Worm (Caenorhabditis elegans) whole organism, midembryonic: ENCODE results near the gene C10A4.10.

Experiments used
- T22C8.4 ChIP-seq: fragments of 200-800 bp; sonication (Bioruptor generic); IDR thresholded peaks from 2 replicates; pipeline ENCODE4 v1.3.6; 2022; ENCODE audit warnings: missing genetic modification characterization, missing compliant biosample characterization
- cog-1 ChIP-seq: sonication (generic microtip); optimal IDR thresholded peaks from 2 replicates; lab custom pipeline; 2016; ENCODE audit warnings: missing genetic modification characterization, missing compliant biosample characterization
- flt-1 ChIP-seq: fragments of 200-800 bp; sonication (Bioruptor generic); IDR thresholded peaks from 2 replicates; pipeline ENCODE4 v1.3.6; 2022; ENCODE audit warnings: missing genetic modification characterization, missing compliant biosample characterization
- klf-2 ChIP-seq: fragments of 200-800 bp; sonication (Bioruptor generic); conservative IDR thresholded peaks from 2 replicates; pipeline ENCODE4 v1.3.6; 2022; ENCODE audit warnings: missing genetic modification reagents, missing genetic modification characterization, missing compliant biosample characterization
- med-1 ChIP-seq: sonication (generic microtip); optimal IDR thresholded peaks from 2 replicates; lab custom pipeline; 2017; ENCODE audit warnings: missing genetic modification characterization, mild to moderate bottlenecking, missing compliant biosample characterization, antibody characterized with exemption, missing genetic modification reagents; ENCODE audit not compliant: insufficient read depth
- ref-1 ChIP-seq: fragments of 200-800 bp; sonication (Bioruptor generic); conservative IDR thresholded peaks from 2 replicates; pipeline ENCODE4 v1.3.6; 2022; ENCODE audit warnings: missing genetic modification reagents, missing genetic modification characterization, missing compliant biosample characterization
- tab-1 ChIP-seq: fragments of 200-800 bp; sonication (Bioruptor generic); IDR thresholded peaks from 2 replicates; pipeline ENCODE4 v1.3.6; 2022; ENCODE audit warnings: missing genetic modification characterization, missing compliant biosample characterization
- ztf-23 ChIP-seq: fragments of 200-800 bp; sonication (Bioruptor generic); IDR thresholded peaks from 2 replicates; pipeline ENCODE4 v1.3.6; 2022; ENCODE audit warnings: missing genetic modification reagents, missing genetic modification characterization, missing compliant biosample characterization
- ztf-29 ChIP-seq: fragments of 200-800 bp; sonication (Bioruptor generic); IDR thresholded peaks from 2 replicates; pipeline ENCODE4 v1.3.6; 2022; ENCODE audit warnings: missing genetic modification reagents, missing genetic modification characterization, missing compliant biosample characterization

Gene C10A4.10

DNA sequence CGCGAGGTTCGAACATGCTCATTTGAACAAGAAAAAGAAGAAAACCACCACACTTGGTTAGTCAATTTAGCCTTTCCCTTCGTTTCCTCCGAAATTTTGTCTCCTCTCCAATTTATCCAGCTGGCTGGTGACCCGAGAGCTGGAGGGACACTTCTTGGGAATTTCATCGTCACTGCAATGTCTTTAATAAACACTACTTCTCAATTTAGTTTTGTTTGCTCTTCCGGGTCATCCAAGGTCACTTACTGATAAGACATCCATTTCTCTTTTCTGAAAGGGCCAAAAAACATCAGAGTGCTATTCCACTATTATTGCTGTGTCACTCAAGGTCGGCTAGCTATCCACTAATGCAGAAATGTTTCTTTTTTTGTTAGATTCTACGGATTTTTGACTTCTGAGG, 6.7 kb downstream of the C10A4.10 start, which contains the start of gene C10A4.3:
C10A4.3 (plus strand) TSS at position 301 of the 400 bp plus-strand sequence.
- TF ChIP-seq cog-1 (no peak), T22C8.4 (GFP tag; lab: Robert Waterston, UW) (no peak), med-1 (GFP tag; lab: Kevin White, UChicago) (no peak), ztf-29 (GFP tag; lab: Robert Waterston, UW) (no peak), ztf-23 (GFP tag; lab: Robert Waterston, UW) (no peak), klf-2 (no peak), tab-1 (no peak), ref-1 (GFP tag; lab: Robert Waterston, UW) (no peak), flt-1 (no peak)

DNA sequence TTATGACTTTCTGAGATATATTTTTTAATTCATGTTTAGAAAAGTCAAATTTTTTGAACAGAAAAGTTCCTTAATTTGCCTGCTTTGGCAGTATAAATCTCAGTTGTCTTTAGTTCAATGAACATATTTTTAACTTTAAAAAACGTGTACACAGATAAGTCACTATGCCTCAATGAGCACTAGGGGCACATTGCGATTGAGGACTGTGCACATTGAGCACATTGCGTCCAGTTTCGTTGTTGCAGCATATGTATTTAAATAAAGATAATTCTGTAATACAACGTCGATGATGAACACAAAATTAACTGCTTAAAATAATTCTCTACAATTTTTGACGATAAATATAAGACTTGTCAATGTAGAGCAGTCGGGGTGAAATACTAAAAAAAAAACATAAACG, 9.1 kb downstream of the C10A4.10 start:
- TF ChIP-seq klf-2 (no peak), tab-1 (no peak), cog-1 (no peak), ztf-29 (GFP tag; lab: Robert Waterston, UW) (no peak)

DNA sequence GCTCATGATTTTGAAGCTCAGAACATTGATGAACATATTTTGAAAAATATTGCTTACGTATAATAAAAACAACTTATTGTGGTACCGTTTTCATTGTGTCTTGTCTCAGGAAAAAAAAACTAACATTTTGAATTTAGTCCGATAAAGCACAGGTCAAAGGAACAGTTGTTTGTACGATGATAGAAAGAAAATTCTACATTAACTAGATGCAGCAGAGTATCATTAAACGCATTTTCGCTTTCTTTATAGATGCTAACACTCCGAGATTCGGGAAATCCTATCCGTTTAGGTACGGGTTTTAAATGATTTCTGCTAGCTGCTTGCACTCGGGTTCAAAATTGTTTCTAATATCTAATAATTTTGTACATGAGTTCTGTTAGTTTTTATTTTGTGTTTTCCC, 10.3 kb downstream of the C10A4.10 start:
- TF ChIP-seq ztf-29 (GFP tag; lab: Robert Waterston, UW), result no peak
- no peak for TF ChIP-seq med-1 (GFP tag; lab: Kevin White, UChicago)
- TF ChIP-seq ref-1 (GFP tag; lab: Robert Waterston, UW), result no peak
- TF ChIP-seq T22C8.4 (GFP tag; lab: Robert Waterston, UW), result no peak
- TF ChIP-seq klf-2, result no peak
- TF ChIP-seq tab-1, result no peak
- no peak for TF ChIP-seq cog-1
- no peak for TF ChIP-seq flt-1
- TF ChIP-seq ztf-23 (GFP tag; lab: Robert Waterston, UW), result no peak

DNA sequence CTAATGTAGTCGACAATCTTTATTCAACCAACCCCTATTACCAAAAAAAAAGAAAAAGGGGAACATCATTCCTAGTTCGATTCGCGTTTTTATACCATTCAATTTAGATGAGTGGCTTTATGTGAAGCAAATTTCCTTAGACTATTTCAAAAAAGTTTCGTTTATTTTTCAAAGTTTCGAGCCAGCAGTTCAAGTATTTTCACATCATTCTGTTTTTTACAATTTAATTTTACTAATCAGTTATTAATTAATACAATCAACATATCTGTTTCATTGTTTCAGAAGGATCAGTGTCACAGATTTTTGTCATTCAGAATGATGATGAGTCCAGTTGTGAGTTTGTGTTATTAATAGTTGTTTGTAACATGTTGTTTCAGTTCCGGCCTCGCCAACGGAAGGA, 11.3 kb downstream of the C10A4.10 start, which contains the start of gene C10A4.2:
C10A4.2 (plus strand) TSS at position 301 of the 400 bp plus-strand sequence.
- no peak for TF ChIP-seq ztf-29 (GFP tag; lab: Robert Waterston, UW)
- no peak for TF ChIP-seq klf-2
- TF ChIP-seq cog-1, result no peak
- no peak for TF ChIP-seq ref-1 (GFP tag; lab: Robert Waterston, UW)
- no peak for TF ChIP-seq flt-1
- no peak for TF ChIP-seq T22C8.4 (GFP tag; lab: Robert Waterston, UW)

- TF ChIP-seq tab-1, result no peak
Measured at ce11 chrX:7415420-7415819, 16.7 kb downstream of the C10A4.10 start, which contains the start of gene C10A4.7. Gene C10A4.7 (minus strand): TSS chrX:7415520.

ce11 chrX:7416082-7416481, 17.4 kb downstream of the C10A4.10 start, which contains the start of gene C10A4.1:
Gene C10A4.1 (plus strand): TSS chrX:7416382.
- no peak for TF ChIP-seq T22C8.4 (GFP tag; lab: Robert Waterston, UW)
- TF ChIP-seq tab-1, result no peak
- TF ChIP-seq ztf-29 (GFP tag; lab: Robert Waterston, UW), result no peak
- no peak for TF ChIP-seq med-1 (GFP tag; lab: Kevin White, UChicago)
- no peak for TF ChIP-seq flt-1
- no peak for TF ChIP-seq cog-1

DNA sequence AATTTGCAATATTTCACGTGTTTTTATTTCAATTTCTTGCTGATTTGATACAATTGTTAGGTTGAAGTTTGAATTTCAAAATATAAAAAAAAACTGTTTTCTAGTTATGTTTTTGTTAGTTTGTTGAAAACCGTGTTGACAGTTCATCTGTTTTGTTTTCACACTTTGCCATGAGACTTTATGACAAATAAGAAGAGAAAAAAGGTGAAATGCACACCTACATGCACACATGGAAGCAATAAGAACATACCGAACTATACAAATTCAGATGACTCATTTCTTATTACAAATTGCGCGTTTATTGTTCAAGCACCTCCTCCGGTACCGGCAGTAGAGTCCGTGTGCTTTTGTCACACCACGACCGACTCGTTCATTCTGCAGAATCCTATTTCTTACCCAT, 21.9 kb downstream of the C10A4.10 start, which contains the start of gene C10A4.9:
C10A4.9 (plus strand) TSS at position 301 of the 400 bp plus-strand sequence.
- TF ChIP-seq flt-1 (no peak), cog-1 (no peak), ztf-23 (GFP tag; lab: Robert Waterston, UW) (no peak), ref-1 (GFP tag; lab: Robert Waterston, UW) (no peak), T22C8.4 (GFP tag; lab: Robert Waterston, UW) (no peak), ztf-29 (GFP tag; lab: Robert Waterston, UW) (no peak), tab-1 (no peak), klf-2 (no peak), med-1 (GFP tag; lab: Kevin White, UChicago) (no peak)

- TF ChIP-seq ztf-29 (GFP tag; lab: Robert Waterston, UW) (no peak), ref-1 (GFP tag; lab: Robert Waterston, UW) (no peak), klf-2 (no peak), cog-1 (no peak), T22C8.4 (GFP tag; lab: Robert Waterston, UW) (no peak), tab-1 (no peak), med-1 (GFP tag; lab: Kevin White, UChicago) (no peak), ztf-23 (GFP tag; lab: Robert Waterston, UW) (no peak), flt-1 (no peak)
Measured at ce11 chrX:7424813-7425212, 26.1 kb downstream of the C10A4.10 start, which contains the start of gene mnm-2. Gene mnm-2 (minus strand): TSS chrX:7424913.

ce11 chrX:7430483-7430882, 31.8 kb downstream of the C10A4.10 start:
- TF ChIP-seq tab-1 (no peak), ztf-23 (GFP tag; lab: Robert Waterston, UW) (no peak)

ce11 chrX:7431165-7431564, 32.5 kb downstream of the C10A4.10 start, which contains the start of gene clc-2:
Gene clc-2 (plus strand): TSS chrX:7431465.
- TF ChIP-seq flt-1 (no peak), tab-1 (no peak), ref-1 (GFP tag; lab: Robert Waterston, UW) (no peak), klf-2 (no peak), ztf-23 (GFP tag; lab: Robert Waterston, UW) (no peak), T22C8.4 (GFP tag; lab: Robert Waterston, UW) (no peak), med-1 (GFP tag; lab: Kevin White, UChicago) (no peak), cog-1 (no peak), ztf-29 (GFP tag; lab: Robert Waterston, UW) (no peak)

DNA sequence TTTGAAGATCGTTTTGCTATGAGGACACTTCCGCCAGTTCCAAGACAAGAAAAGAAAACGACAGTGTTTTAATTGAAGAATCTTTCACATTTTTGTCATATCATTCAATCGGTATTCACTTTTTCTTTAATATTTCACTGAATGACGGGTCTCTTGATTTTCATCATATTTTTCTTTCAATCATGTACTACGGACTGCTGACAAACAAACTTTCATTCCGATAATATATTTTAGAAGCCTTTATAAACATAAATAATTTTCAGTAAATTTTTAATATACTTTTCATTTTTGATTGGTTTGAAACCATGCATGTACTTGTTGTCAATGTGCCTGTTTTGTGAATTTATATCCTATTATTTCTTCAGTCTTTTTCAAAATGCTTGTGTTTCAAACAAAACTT, 34.6 kb downstream of the C10A4.10 start, which contains the start of gene clc-5:
clc-5 (plus strand) TSS at position 301 of the 400 bp plus-strand sequence.
- TF ChIP-seq tab-1, result no peak
- TF ChIP-seq klf-2, result no peak
- TF ChIP-seq ref-1 (GFP tag; lab: Robert Waterston, UW), result no peak
- TF ChIP-seq cog-1, result no peak
- no peak for TF ChIP-seq flt-1
- TF ChIP-seq T22C8.4 (GFP tag; lab: Robert Waterston, UW), result no peak
- no peak for TF ChIP-seq med-1 (GFP tag; lab: Kevin White, UChicago)
- no peak for TF ChIP-seq ztf-29 (GFP tag; lab: Robert Waterston, UW)
- no peak for TF ChIP-seq ztf-23 (GFP tag; lab: Robert Waterston, UW)
